Fruit fly (Drosophila melanogaster) whole organism, embryonic: ENCODE results near the gene CG32483.

Source experiments
- Antp ChIP-seq: fragments of 200-800 bp; sonication (Bioruptor generic); optimal IDR thresholded peaks from 3 replicates; lab custom pipeline; 2016; ENCODE audit warnings: missing biosample characterization, missing genetic modification characterization
- CG10147 ChIP-seq: fragments of 200-800 bp; sonication (Bioruptor generic); optimal IDR thresholded peaks from 2 replicates; lab custom pipeline; 2019; ENCODE audit warnings: missing biosample characterization, mild to moderate bottlenecking, missing genetic modification characterization, moderate library complexity
- CG11085 ChIP-seq: fragments of 200-800 bp; sonication (Bioruptor generic); IDR thresholded peaks from 2 replicates; pipeline ENCODE4 v1.3.6; 2022; ENCODE audit warnings: missing biosample characterization, missing genetic modification characterization
- CG11560 ChIP-seq: fragments of 200-800 bp; sonication (Bioruptor generic); IDR thresholded peaks from 3 replicates; pipeline ENCODE4 v1.3.6; 2022; ENCODE audit warnings: missing biosample characterization, missing genetic modification characterization
- CG1233 ChIP-seq: fragments of 200-800 bp; sonication (Bioruptor generic); optimal IDR thresholded peaks from 4 replicates; lab custom pipeline; 2018; ENCODE audit warnings: missing biosample characterization, mild to moderate bottlenecking, missing genetic modification characterization
- CG13624 ChIP-seq: fragments of 200-800 bp; sonication (Bioruptor generic); optimal IDR thresholded peaks from 2 replicates; lab custom pipeline; 2016; ENCODE audit warnings: missing biosample characterization, missing genetic modification characterization
- CG15011 ChIP-seq: fragments of 200-800 bp; sonication (Bioruptor generic); optimal IDR thresholded peaks from 3 replicates; lab custom pipeline; 2018; ENCODE audit warnings: missing biosample characterization, mild to moderate bottlenecking, missing genetic modification characterization
- CG15479 ChIP-seq: fragments of 200-800 bp; sonication (Bioruptor generic); optimal IDR thresholded peaks from 3 replicates; lab custom pipeline; 2019; ENCODE audit warnings: missing biosample characterization, mild to moderate bottlenecking, missing genetic modification characterization, moderate library complexity
- CG1832 ChIP-seq: fragments of 200-800 bp; sonication (Bioruptor generic); optimal IDR thresholded peaks from 2 replicates; lab custom pipeline; 2017; ENCODE audit warnings: missing biosample characterization, mild to moderate bottlenecking, missing genetic modification characterization, inconsistent platforms
- CG2678 ChIP-seq: fragments of 200-800 bp; sonication (Bioruptor generic); optimal IDR thresholded peaks from 3 replicates; lab custom pipeline; 2019; ENCODE audit warnings: missing biosample characterization, mild to moderate bottlenecking, missing genetic modification characterization, moderate library complexity
- CG3065 ChIP-seq: fragments of 200-800 bp; sonication (Bioruptor generic); optimal IDR thresholded peaks from 2 replicates; lab custom pipeline; 2016; ENCODE audit warnings: missing biosample characterization, missing genetic modification characterization
- CG42726 ChIP-seq: fragments of 200-800 bp; sonication (Bioruptor generic); IDR thresholded peaks from 2 replicates; pipeline ENCODE4 v1.3.6; 2022; ENCODE audit warnings: missing biosample characterization, missing genetic modification characterization; ENCODE audit not compliant: partially characterized antibody
- CG4617 ChIP-seq: fragments of 200-800 bp; sonication (Bioruptor generic); optimal IDR thresholded peaks from 3 replicates; lab custom pipeline; 2016; ENCODE audit warnings: missing biosample characterization, missing genetic modification characterization, borderline replicate concordance
- CG4730 ChIP-seq: fragments of 200-800 bp; sonication (Bioruptor generic); IDR thresholded peaks from 2 replicates; pipeline ENCODE4 v1.3.6; 2022; ENCODE audit warnings: missing biosample characterization, missing genetic modification characterization
- CG7357 ChIP-seq: fragments of 200-800 bp; sonication (Bioruptor generic); IDR thresholded peaks from 3 replicates; pipeline ENCODE4 v1.3.6; 2022; ENCODE audit warnings: missing biosample characterization, missing genetic modification characterization
- CG7556 ChIP-seq: fragments of 200-800 bp; sonication (Bioruptor generic); optimal IDR thresholded peaks from 2 replicates; lab custom pipeline; 2017; ENCODE audit warnings: missing biosample characterization, mild to moderate bottlenecking, missing genetic modification characterization
- CG9932 ChIP-seq: fragments of 200-800 bp; sonication (Bioruptor generic); IDR thresholded peaks from 2 replicates; pipeline ENCODE4 v1.3.6; 2022; ENCODE audit warnings: missing biosample characterization, missing genetic modification characterization
- CHES-1-like ChIP-seq: fragments of 200-800 bp; sonication (Bioruptor generic); optimal IDR thresholded peaks from 2 replicates; lab custom pipeline; 2016; ENCODE audit warnings: missing biosample characterization, missing genetic modification characterization
- Dad ChIP-seq: fragments of 200-800 bp; sonication (Bioruptor generic); optimal IDR thresholded peaks from 3 replicates; lab custom pipeline; 2016; ENCODE audit warnings: missing biosample characterization, missing genetic modification characterization
- Dll ChIP-seq: fragments of 200-800 bp; sonication (Bioruptor generic); IDR thresholded peaks from 4 replicates; pipeline ENCODE4 v1.3.6; 2022; ENCODE audit warnings: missing biosample characterization, missing genetic modification characterization; ENCODE audit not compliant: partially characterized antibody
- Drgx ChIP-seq: fragments of 200-800 bp; sonication (Bioruptor generic); IDR thresholded peaks from 2 replicates; pipeline ENCODE4 v1.3.6; 2022; ENCODE audit warnings: missing biosample characterization, missing genetic modification characterization
- E2f1 ChIP-seq: fragments of 200-800 bp; sonication (Bioruptor generic); IDR thresholded peaks from 2 replicates; pipeline ENCODE4 v1.3.6; 2022; ENCODE audit warnings: missing biosample characterization, missing genetic modification characterization
- HLH54F ChIP-seq: fragments of 200-800 bp; sonication (Bioruptor generic); optimal IDR thresholded peaks from 3 replicates; lab custom pipeline; 2016; ENCODE audit warnings: missing biosample characterization, missing genetic modification characterization
- HLHmδ ChIP-seq: fragments of 200-800 bp; sonication (Bioruptor generic); optimal IDR thresholded peaks from 2 replicates; lab custom pipeline; 2018; ENCODE audit warnings: missing biosample characterization, mild to moderate bottlenecking, missing genetic modification characterization, moderate library complexity
- Hr78 ChIP-seq, 2 experiments: fragments of 200-800 bp in 1 of 2; fragments of >200 bp in 1 of 2; sonication (Bioruptor generic) in 1 of 2; optimal IDR thresholded peaks; 2 replicates each; lab custom pipeline; 2017 to 2019; ENCODE audit warnings: missing biosample characterization in 2 of 2, missing genetic modification characterization in 2 of 2, mild to moderate bottlenecking in 1 of 2, moderate library complexity in 1 of 2
- Lim3 ChIP-seq: fragments of 200-800 bp; sonication (Bioruptor generic); IDR thresholded peaks from 2 replicates; pipeline ENCODE4 v1.3.6; 2022; ENCODE audit warnings: missing biosample characterization, missing genetic modification characterization
- TFAM ChIP-seq: fragments of 200-800 bp; sonication (Bioruptor generic); optimal IDR thresholded peaks from 2 replicates; lab custom pipeline; 2017; ENCODE audit warnings: missing biosample characterization, missing genetic modification characterization, inconsistent platforms
- Xrp1 ChIP-seq: fragments of 200-800 bp; sonication (Bioruptor generic); IDR thresholded peaks from 2 replicates; pipeline ENCODE4 v1.3.6; 2022; ENCODE audit warnings: missing biosample characterization, missing genetic modification characterization
- amos ChIP-seq: fragments of 200-800 bp; sonication (Bioruptor generic); IDR thresholded peaks from 2 replicates; pipeline ENCODE4 v1.3.6; 2022; ENCODE audit warnings: missing biosample characterization, missing genetic modification characterization; ENCODE audit not compliant: partially characterized antibody
- ash1 ChIP-seq: fragments of 200-800 bp; sonication (Bioruptor generic); optimal IDR thresholded peaks from 2 replicates; lab custom pipeline; 2018; ENCODE audit warnings: missing biosample characterization, mild to moderate bottlenecking, missing genetic modification characterization
- bigmax ChIP-seq: fragments of 200-800 bp; sonication (Bioruptor generic); optimal IDR thresholded peaks from 2 replicates; lab custom pipeline; 2018; ENCODE audit warnings: missing biosample characterization, mild to moderate bottlenecking, missing genetic modification characterization
- caup ChIP-seq: fragments of 200-800 bp; sonication (Bioruptor generic); optimal IDR thresholded peaks from 3 replicates; lab custom pipeline; 2017; ENCODE audit warnings: missing biosample characterization, mild to moderate bottlenecking, missing genetic modification characterization, moderate library complexity; ENCODE audit not compliant: severe bottlenecking
- cg ChIP-seq: fragments of 200-800 bp; sonication (Bioruptor generic); optimal IDR thresholded peaks from 3 replicates; lab custom pipeline; 2019; ENCODE audit warnings: missing biosample characterization, mild to moderate bottlenecking, missing genetic modification characterization, moderate library complexity
- danr ChIP-seq: fragments of 200-800 bp; sonication (Bioruptor generic); IDR thresholded peaks from 2 replicates; pipeline ENCODE4 v1.3.6; 2022; ENCODE audit warnings: missing biosample characterization, missing genetic modification characterization
- fu2 ChIP-seq: fragments of 200-800 bp; sonication (Bioruptor generic); optimal IDR thresholded peaks from 2 replicates; lab custom pipeline; 2016; ENCODE audit warnings: missing biosample characterization, missing genetic modification characterization
- inv ChIP-seq: fragments of 200-800 bp; sonication (Bioruptor generic); IDR thresholded peaks from 2 replicates; pipeline ENCODE4 v1.3.6; 2022; ENCODE audit warnings: missing biosample characterization, missing genetic modification characterization; ENCODE audit not compliant: partially characterized antibody
- jigr1 ChIP-seq: fragments of 200-800 bp; sonication (Bioruptor generic); IDR thresholded peaks from 3 replicates; pipeline ENCODE4 v1.3.6; 2022; ENCODE audit warnings: missing biosample characterization, missing genetic modification characterization
- lab ChIP-seq: fragments of 200-800 bp; sonication (Bioruptor generic); optimal IDR thresholded peaks from 3 replicates; lab custom pipeline; 2017; ENCODE audit warnings: missing biosample characterization, missing genetic modification characterization, mild to moderate bottlenecking, moderate library complexity, missing genetic modification reagents
- lov ChIP-seq, 2 experiments: fragments of 200-800 bp in 1 of 2; fragments of >200 bp in 1 of 2; sonication (Bioruptor generic) in 1 of 2; IDR thresholded peaks in 1 of 2; optimal IDR thresholded peaks in 1 of 2; 2 replicates in 1 of 2; 3 replicates in 1 of 2; pipeline versions ENCODE4 v1.3.6 to Lab custom; 2017 to 2022; ENCODE audit warnings: missing biosample characterization in 1 of 2, missing genetic modification characterization in 1 of 2
- nom ChIP-seq: fragments of 200-800 bp; sonication (Bioruptor generic); optimal IDR thresholded peaks from 2 replicates; lab custom pipeline; 2017; ENCODE audit warnings: missing biosample characterization, missing genetic modification characterization, mild to moderate bottlenecking, moderate library complexity, missing genetic modification reagents
- odd ChIP-seq: fragments of 200-800 bp; sonication (Bioruptor generic); optimal IDR thresholded peaks from 2 replicates; lab custom pipeline; 2017; ENCODE audit warnings: missing biosample characterization, mild to moderate bottlenecking, missing genetic modification characterization
- onecut ChIP-seq: fragments of 200-800 bp; sonication (Bioruptor generic); IDR thresholded peaks from 2 replicates; pipeline ENCODE4 v1.3.6; 2022; ENCODE audit warnings: missing biosample characterization, missing genetic modification characterization
- p53 ChIP-seq: fragments of 200-800 bp; sonication (Bioruptor generic); optimal IDR thresholded peaks from 2 replicates; lab custom pipeline; 2016; ENCODE audit warnings: missing biosample characterization, missing genetic modification characterization
- phol ChIP-seq: fragments of 200-800 bp; sonication (Bioruptor generic); optimal IDR thresholded peaks from 3 replicates; lab custom pipeline; 2018; ENCODE audit warnings: missing biosample characterization, mild to moderate bottlenecking, missing genetic modification characterization, moderate library complexity
- pum ChIP-seq: fragments of 200-800 bp; sonication (Bioruptor generic); optimal IDR thresholded peaks from 2 replicates; lab custom pipeline; 2016; ENCODE audit warnings: missing biosample characterization, missing genetic modification characterization
- pzg ChIP-seq: fragments of 200-800 bp; sonication (Bioruptor generic); optimal IDR thresholded peaks from 3 replicates; lab custom pipeline; 2018; ENCODE audit warnings: missing biosample characterization, mild to moderate bottlenecking, missing genetic modification characterization, moderate library complexity
- sna ChIP-seq: fragments of 200-800 bp; sonication (Bioruptor generic); IDR thresholded peaks from 2 replicates; pipeline ENCODE4 v1.3.6; 2022; ENCODE audit warnings: missing biosample characterization, missing genetic modification characterization; ENCODE audit not compliant: partially characterized antibody
- tup ChIP-seq: fragments of 200-800 bp; sonication (Bioruptor generic); optimal IDR thresholded peaks from 2 replicates; lab custom pipeline; 2016; ENCODE audit warnings: missing biosample characterization, mild to moderate bottlenecking, missing genetic modification characterization, moderate library complexity
- vfl ChIP-seq: fragments of 200-800 bp; sonication (Bioruptor generic); optimal IDR thresholded peaks from 2 replicates; lab custom pipeline; 2016; ENCODE audit warnings: missing biosample characterization, missing genetic modification characterization
- vvl ChIP-seq: fragments of 200-800 bp; sonication (Bioruptor generic); IDR thresholded peaks from 2 replicates; pipeline ENCODE4 v1.3.6; 2022; ENCODE audit warnings: missing biosample characterization, missing genetic modification characterization

Gene CG32483

dm6 chr3L:692699-693098, 2.8 kb upstream of the CG32483 start, which contains the start of gene Vti1a (continued):
- TF ChIP-seq HLHmδ (GFP tag; lab: Kevin White, UChicago) (no peak), CG10147 (no peak), CG15011 (no peak), sna (GFP tag; lab: Robert Waterston, UW) (peak; percentile 40; the same call in 1 of the 2 replicates), inv (GFP tag; lab: Robert Waterston, UW) (no peak), Drgx (GFP tag; lab: Robert Waterston, UW) (no peak), CG1832 (GFP tag; lab: Kevin White, UChicago) (no peak), CG3065 (no peak), pzg (GFP tag; lab: Kevin White, UChicago) (peak; percentile 86), vfl (GFP tag; lab: Kevin White, UChicago) (no peak), HLH54F (GFP tag; lab: Kevin White, UChicago) (no peak), p53 (GFP tag; lab: Kevin White, UChicago) (no peak), phol (tag; lab: Kevin White, UChicago) (peak; percentile 38), nom (GFP tag; lab: Kevin White, UChicago) (no peak), danr (GFP tag; lab: Robert Waterston, UW) (no peak), CG4617 (GFP tag; lab: Kevin White, UChicago) (peak; percentile 62), CG15479 (GFP tag; lab: Kevin White, UChicago) (no peak), odd (GFP tag; lab: Kevin White, UChicago) (no peak), Lim3 (GFP tag; lab: Robert Waterston, UW) (no peak), tup (no peak), CG11085 (no peak), lov (optimal IDR thresholded peaks at IDR 0.05; lab: Kevin White, UChicago) (no peak), lov (GFP tag; IDR thresholded peaks at IDR 0.05; lab: Robert Waterston, UW) (no peak), jigr1 (GFP tag; lab: Robert Waterston, UW) (no peak), TFAM (GFP tag; lab: Kevin White, UChicago) (no peak), bigmax (peak; percentile 34), lab (GFP tag; lab: Kevin White, UChicago) (no peak), CG9932 (no peak), CG1233 (GFP tag; lab: Kevin White, UChicago) (no peak), E2f1 (GFP tag; lab: Robert Waterston, UW) (no peak), CG11560 (no peak), Dad (GFP tag; lab: Kevin White, UChicago) (no peak), CG2678 (no peak), onecut (GFP tag; lab: Robert Waterston, UW) (peak; percentile 31; the same call in 1 of the 2 replicates), Xrp1 (GFP tag; lab: Robert Waterston, UW) (no peak), fu2 (GFP tag; lab: Kevin White, UChicago) (no peak), CG13624 (GFP tag; lab: Kevin White, UChicago) (no peak), pum (GFP tag; lab: Kevin White, UChicago) (no peak), ash1 (GFP tag; lab: Kevin White, UChicago) (no peak), Hr78 (GFP tag; optimal IDR thresholded peaks at IDR 0.05; lab: Kevin White, UChicago) (no peak), Dll (GFP tag; lab: Robert Waterston, UW) (no peak), vvl (GFP tag; lab: Robert Waterston, UW) (no peak), CG42726 (GFP tag; lab: Robert Waterston, UW) (no peak), amos (GFP tag; lab: Robert Waterston, UW) (no peak), CG7556 (no peak), Antp (GFP tag; lab: Kevin White, UChicago) (no peak), CHES-1-like (GFP tag; lab: Kevin White, UChicago) (peak; percentile 7), CG7357 (no peak), CG4730 (no peak), caup (no peak), cg (GFP tag; lab: Kevin White, UChicago) (no peak)
